Worm (Caenorhabditis elegans) whole organism, L4/young adult: Measurements from ENCODE around the gene unc-46.

Experiments used
- W03F9.2 ChIP-seq: fragments of 150-350 bp; optimal IDR thresholded peaks from 2 replicates; lab custom pipeline; 2014; ENCODE audit warnings: missing biosample characterization, missing genetic modification characterization
- dao-5 ChIP-seq: sonication (generic microtip); optimal IDR thresholded peaks from 2 replicates; lab custom pipeline; 2016; ENCODE audit warnings: missing genotype, missing genetic modification characterization, moderate library complexity, missing compliant biosample characterization
- him-1 ChIP-seq: sonication (generic microtip); optimal IDR thresholded peaks from 2 replicates; lab custom pipeline; 2016; ENCODE audit warnings: missing genotype, missing genetic modification reagents, missing genetic modification characterization, missing compliant biosample characterization

Gene unc-46

ce11 chrV:5064761-5065421 is 33.9 kb downstream of the unc-46 start, which contains the start of gene mlk-1:
Gene mlk-1, minus strand, starts transcription at chrV:5064811.
- TF ChIP-seq him-1 (tag; lab: Kevin White, UChicago) (peak; percentile 37), W03F9.2 (no peak)

DNA sequence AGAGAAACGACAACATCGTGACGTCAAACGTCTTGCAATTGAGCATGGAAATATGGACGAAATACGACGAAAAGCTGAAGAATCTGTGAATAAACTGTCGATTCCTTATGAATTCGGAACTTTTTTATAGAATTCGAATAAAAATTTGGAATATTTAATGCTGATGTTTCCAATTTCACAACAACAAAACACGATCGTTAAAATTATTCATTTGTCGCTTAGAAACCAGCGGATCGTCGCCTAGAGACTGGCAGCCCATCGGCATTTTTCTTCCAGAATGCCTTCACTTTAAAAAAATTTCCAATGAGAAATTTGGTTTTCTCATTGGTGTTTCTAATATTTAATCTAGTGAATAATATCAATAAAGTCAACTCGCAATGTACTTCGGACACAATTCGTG is 45.5 kb downstream of the unc-46 start, which contains the start of gene cwp-4:
Gene cwp-4 (plus strand): TSS at position 301 of the 400 bp plus-strand sequence.
- no peak for TF ChIP-seq him-1 (tag; lab: Kevin White, UChicago)
- TF ChIP-seq dao-5 (tag; lab: Kevin White, UChicago) = no peak
- TF ChIP-seq W03F9.2 = no peak

ce11 chrV:5052233-5052632 is 46.6 kb downstream of the unc-46 start, which contains the start of gene K11D12.12:
Gene K11D12.12, plus strand, starts transcription at chrV:5052261.
- TF ChIP-seq dao-5 (tag; lab: Kevin White, UChicago) = no peak
- no peak for TF ChIP-seq him-1 (tag; lab: Kevin White, UChicago)
- TF ChIP-seq W03F9.2 = no peak

DNA sequence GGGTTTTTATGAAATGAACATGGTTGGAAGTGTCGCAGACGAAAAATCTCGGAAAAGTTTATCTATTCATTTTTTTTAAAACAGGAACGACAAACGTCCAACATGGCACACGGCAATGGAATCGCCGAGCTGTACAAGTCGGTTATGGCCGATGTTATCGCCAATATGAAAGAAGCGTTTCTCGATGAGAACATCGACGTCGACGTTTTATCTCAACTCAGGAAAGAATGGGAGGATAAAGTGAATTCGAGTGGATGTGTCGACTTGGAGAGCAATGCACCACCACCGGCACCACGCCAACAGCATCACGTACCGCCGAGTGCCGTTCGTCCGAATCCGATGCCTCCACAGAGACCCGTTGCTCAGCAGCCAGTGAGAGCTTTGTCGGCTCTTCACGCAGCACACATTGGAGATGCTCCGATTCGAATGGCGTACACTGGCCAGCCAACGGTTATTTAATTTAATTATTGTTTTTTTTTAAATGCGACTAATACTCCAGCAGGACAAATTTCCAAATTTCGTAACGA is 48.7 kb downstream of the unc-46 start:
- TF ChIP-seq W03F9.2 (no peak), dao-5 (tag; lab: Kevin White, UChicago) (no peak), him-1 (tag; lab: Kevin White, UChicago) (no peak)

ce11 chrV:5049333-5049942 is 49.4 kb downstream of the unc-46 start, which contains the start of the genes pqn-51 and K11D12.14:
Gene pqn-51, plus strand, starts transcription at chrV:5049607.
Gene K11D12.14, plus strand, starts transcription at chrV:5049636.
- TF ChIP-seq dao-5 (tag; lab: Kevin White, UChicago) = no peak
- peak; percentile 80 for TF ChIP-seq him-1 (tag; lab: Kevin White, UChicago)
- TF ChIP-seq W03F9.2 = peak; percentile 0
